Fruit fly (Drosophila melanogaster): ENCODE data around the gene beat-VI.

beat-VI gene

DNA sequence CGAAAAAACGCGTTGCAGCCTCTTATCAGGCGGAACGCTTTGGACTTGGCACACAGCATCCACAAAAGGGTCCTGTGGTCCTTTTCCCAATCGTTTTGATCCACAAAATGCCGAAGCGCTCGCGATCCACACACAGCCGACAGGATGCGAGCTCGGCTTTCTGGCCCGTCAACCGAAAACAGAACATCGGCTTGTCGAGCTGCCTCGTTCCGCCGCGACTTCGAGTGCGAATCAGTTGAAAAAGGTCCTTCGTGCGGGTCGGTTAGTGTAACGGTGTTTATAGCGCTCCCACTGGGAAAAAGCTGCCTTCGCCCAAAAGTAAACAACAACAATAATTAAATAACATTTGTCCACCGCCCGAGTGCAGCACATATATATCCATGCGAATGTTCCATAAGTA is at the start of gene beat-VI:
Gene beat-VI, plus strand, starts transcription at position 255 of the 400 bp plus-strand sequence.
- TF ChIP-seq CG1620 (GFP tag; optimal IDR thresholded peaks at IDR 0.05) = no peak
- no peak for TF ChIP-seq CG14711 (tag; optimal IDR thresholded peaks at IDR 0.05)

DNA sequence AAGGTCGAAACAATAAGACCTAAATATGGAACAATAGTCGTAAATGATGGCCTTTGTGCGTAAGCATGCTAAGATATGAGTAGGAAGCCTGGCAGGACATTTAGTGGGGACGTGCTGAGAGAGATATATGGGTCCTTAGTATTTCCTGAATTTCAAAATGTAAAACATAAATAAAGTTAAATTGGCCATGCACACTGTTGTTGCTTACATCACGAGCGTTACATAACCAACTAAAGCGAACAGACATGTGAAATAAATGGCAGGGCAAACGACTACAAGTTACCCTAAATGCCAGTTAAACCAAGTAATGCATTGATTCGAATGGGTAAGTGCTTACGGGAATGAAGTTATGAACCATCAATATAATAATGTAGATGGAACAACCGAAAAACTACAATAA is 42.2 kb upstream of the beat-VI start:
- TF ChIP-seq cnc (optimal IDR thresholded peaks at IDR 0.05) = no peak
- no peak for TF ChIP-seq Crg-1 (GFP tag; optimal IDR thresholded peaks at IDR 0.05)
- no peak for TF ChIP-seq CG1620 (GFP tag; optimal IDR thresholded peaks at IDR 0.05)
- no peak for TF ChIP-seq kay (GFP tag; ENCODE audit: borderline replicate concordance)

DNA sequence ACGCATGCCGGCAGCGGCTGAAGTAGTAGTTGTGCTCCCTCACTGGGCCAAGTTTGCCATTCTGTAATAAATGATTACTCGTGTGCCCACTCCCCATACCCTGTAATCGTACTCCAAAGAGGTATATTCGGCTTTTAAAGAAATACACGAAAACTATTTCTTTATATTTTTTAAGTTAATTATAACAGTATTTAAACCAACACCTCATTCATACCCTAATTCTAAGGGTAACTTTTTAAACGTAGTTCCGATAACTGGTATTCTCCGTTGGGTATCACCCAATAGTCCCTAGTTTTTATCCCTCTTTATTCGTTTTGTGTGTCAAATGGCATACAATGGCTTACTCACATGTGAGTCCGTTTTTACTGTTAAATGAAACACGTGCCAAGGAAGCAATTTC is 40.4 kb upstream of the beat-VI start:
- TF ChIP-seq CG7101 (tag; optimal IDR thresholded peaks at IDR 0.05) (no peak), cnc (optimal IDR thresholded peaks at IDR 0.05) (no peak), toe (GFP tag; optimal IDR thresholded peaks at IDR 0.05) (no peak), CG1620 (GFP tag; optimal IDR thresholded peaks at IDR 0.05) (no peak), kay (GFP tag; ENCODE audit: borderline replicate concordance) (no peak), Clk (GFP tag; optimal IDR thresholded peaks at IDR 0.05) (no peak), CG33017 (tag; optimal IDR thresholded peaks at IDR 0.05) (no peak), bab1 (GFP tag; optimal IDR thresholded peaks at IDR 0.05) (no peak)

DNA sequence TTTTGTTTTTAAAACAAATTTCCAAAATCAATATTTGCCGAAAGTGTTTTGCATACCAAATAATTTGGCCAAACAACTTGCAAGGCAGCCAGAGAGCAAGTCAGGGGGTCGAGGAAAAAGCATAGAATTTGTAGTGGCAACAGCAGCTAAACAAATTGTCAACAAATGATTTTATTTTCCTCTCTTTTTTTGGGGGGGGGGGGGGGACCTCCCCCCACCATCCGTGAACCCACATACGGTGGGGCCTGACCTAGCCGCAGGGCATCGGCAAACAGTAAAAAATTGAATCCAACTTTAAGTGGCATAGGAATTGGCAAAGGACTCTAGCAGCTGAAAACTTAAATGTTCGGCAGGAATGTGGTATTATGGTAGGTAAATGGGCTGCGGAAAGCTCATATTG is 28.1 kb upstream of the beat-VI start:
- TF ChIP-seq CG7045 (GFP tag; optimal IDR thresholded peaks at IDR 0.05) (no peak), Hr96 (GFP tag; optimal IDR thresholded peaks at IDR 0.05) (no peak), CG5204 (GFP tag; optimal IDR thresholded peaks at IDR 0.05) (no peak)

DNA sequence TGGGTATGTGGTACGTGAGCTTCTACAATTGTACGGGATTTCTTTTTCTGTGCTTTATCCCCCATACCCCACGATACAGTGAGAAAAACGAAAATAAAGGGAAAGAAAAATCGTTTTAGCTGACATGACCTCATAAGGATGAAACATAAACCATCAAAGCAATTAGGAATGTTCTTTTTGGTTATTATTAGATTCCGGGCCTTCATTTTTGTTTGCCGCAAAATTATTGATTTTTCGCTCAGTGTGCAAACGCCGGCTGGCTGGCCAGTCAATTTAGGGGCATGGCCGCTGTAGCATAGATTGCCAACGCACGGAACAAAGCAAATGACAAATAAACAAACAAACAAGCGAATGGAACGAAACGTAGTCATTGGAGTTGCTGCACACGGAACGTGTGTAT is 11.6 kb downstream of the beat-VI start:
- TF ChIP-seq pad (GFP tag; optimal IDR thresholded peaks at IDR 0.05) (no peak), cnc (optimal IDR thresholded peaks at IDR 0.05) (no peak)

DNA sequence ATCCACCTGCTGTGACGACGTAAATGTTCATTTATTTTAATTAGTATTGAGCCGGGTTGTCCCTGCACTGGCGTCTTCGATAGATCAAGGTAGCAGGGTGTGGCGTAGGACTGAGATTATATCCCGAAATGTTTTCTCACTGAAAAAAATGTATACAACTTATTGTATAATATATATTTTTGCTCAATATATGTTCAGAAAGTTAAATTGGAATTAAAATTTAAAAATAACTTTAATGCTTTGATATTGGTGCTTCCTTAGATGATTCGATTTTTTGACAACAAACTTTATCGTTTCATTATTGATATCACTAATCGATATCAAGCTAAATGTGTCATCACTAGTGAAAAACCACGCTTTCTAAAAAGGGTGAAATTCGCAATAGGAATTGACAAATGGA is 66.2 kb downstream of the beat-VI start, which contains the start of gene CG1894:
Gene CG1894, plus strand, starts transcription at position 301 of the 400 bp plus-strand sequence.
- TF ChIP-seq toe (GFP tag; optimal IDR thresholded peaks at IDR 0.05) (no peak), Clk (GFP tag; optimal IDR thresholded peaks at IDR 0.05) (no peak), CG14711 (tag; optimal IDR thresholded peaks at IDR 0.05) (no peak), Crg-1 (GFP tag; optimal IDR thresholded peaks at IDR 0.05) (no peak), CG5204 (GFP tag; optimal IDR thresholded peaks at IDR 0.05) (no peak), pad (GFP tag; optimal IDR thresholded peaks at IDR 0.05) (no peak), cnc (optimal IDR thresholded peaks at IDR 0.05) (no peak)

DNA sequence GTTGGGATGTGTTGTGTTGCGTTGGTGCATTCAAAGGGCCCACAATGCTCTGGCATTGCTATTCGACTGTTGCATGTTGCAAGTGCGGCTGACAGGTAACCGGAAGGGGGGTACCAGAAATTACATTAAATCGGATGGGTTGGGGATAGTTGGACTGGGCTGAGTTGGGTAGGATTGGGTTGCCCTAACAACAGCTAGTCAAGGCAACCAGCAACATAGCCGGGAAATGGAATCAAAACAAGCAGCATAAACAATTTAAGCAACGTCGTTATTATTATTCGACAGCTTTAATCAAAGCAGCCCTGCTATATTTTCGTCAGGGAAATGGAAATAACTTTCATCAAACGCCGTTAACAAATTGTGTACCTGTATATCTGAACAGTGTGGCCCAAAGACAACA is 68.6 kb downstream of the beat-VI start, which contains the start of gene Dhc98D:
Gene Dhc98D, plus strand, starts transcription at position 301 of the 400 bp plus-strand sequence.
- TF ChIP-seq kay (GFP tag; ENCODE audit: borderline replicate concordance) = no peak
- no peak for TF ChIP-seq Clk (GFP tag; optimal IDR thresholded peaks at IDR 0.05)
- no peak for TF ChIP-seq cic (GFP tag; optimal IDR thresholded peaks at IDR 0.05)
- no peak for TF ChIP-seq CG7045 (GFP tag; optimal IDR thresholded peaks at IDR 0.05)
- TF ChIP-seq bab1 (GFP tag; optimal IDR thresholded peaks at IDR 0.05) = no peak
- no peak for TF ChIP-seq cnc (optimal IDR thresholded peaks at IDR 0.05)
- no peak for TF ChIP-seq Hr96 (GFP tag; optimal IDR thresholded peaks at IDR 0.05)
- no peak for TF ChIP-seq ovo (GFP tag; optimal IDR thresholded peaks at IDR 0.05)
- no peak for TF ChIP-seq toe (GFP tag; optimal IDR thresholded peaks at IDR 0.05)
- no peak for TF ChIP-seq Mnt (GFP tag; optimal IDR thresholded peaks at IDR 0.05)
- no peak for TF ChIP-seq CG11617 (GFP tag; optimal IDR thresholded peaks at IDR 0.05)
- TF ChIP-seq CG5204 (GFP tag; optimal IDR thresholded peaks at IDR 0.05) = no peak
- TF ChIP-seq CG14711 (tag; optimal IDR thresholded peaks at IDR 0.05) = no peak
- no peak for TF ChIP-seq CG7101 (tag; optimal IDR thresholded peaks at IDR 0.05)

DNA sequence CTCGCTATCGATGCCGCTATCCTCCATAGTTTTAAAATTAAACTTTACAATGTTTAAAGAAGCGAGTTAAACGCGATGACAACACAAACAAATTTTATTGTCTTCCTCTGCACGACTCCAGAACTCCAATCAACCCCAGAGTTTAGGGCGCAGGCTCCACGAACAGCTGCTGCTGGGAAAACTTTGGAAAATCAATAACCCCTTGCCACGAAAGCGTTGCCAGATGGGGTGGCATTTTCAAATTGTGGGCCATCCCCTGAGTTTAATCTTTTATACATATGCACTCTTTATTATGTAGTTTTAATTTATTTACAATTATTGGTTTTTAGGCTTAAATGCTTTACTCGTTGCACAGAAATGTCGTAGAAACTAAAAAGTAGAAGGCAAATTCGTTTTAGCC is 102.4 kb downstream of the beat-VI start, which contains the start of gene CG31051:
Gene CG31051, minus strand, starts transcription at position 115 of the 400 bp plus-strand sequence.
- TF ChIP-seq CG11617 (GFP tag; optimal IDR thresholded peaks at IDR 0.05) (no peak), toe (GFP tag; optimal IDR thresholded peaks at IDR 0.05) (no peak), Clk (GFP tag; optimal IDR thresholded peaks at IDR 0.05) (no peak), CG12768 (GFP tag; optimal IDR thresholded peaks at IDR 0.05) (no peak), Mnt (GFP tag; optimal IDR thresholded peaks at IDR 0.05) (no peak), CG5204 (GFP tag; optimal IDR thresholded peaks at IDR 0.05) (no peak), Crg-1 (GFP tag; optimal IDR thresholded peaks at IDR 0.05) (no peak), CG33017 (tag; optimal IDR thresholded peaks at IDR 0.05) (no peak), cnc (optimal IDR thresholded peaks at IDR 0.05) (no peak), CG7045 (GFP tag; optimal IDR thresholded peaks at IDR 0.05) (no peak), CG7101 (tag; optimal IDR thresholded peaks at IDR 0.05) (no peak), pad (GFP tag; optimal IDR thresholded peaks at IDR 0.05) (no peak), bab1 (GFP tag; optimal IDR thresholded peaks at IDR 0.05) (no peak), ovo (GFP tag; optimal IDR thresholded peaks at IDR 0.05) (no peak), CG14711 (tag; optimal IDR thresholded peaks at IDR 0.05) (no peak), Hr96 (GFP tag; optimal IDR thresholded peaks at IDR 0.05) (no peak)

Data from whole organism, adult.